Worm (Caenorhabditis elegans): ENCODE data around the gene abu-13.

DNA sequence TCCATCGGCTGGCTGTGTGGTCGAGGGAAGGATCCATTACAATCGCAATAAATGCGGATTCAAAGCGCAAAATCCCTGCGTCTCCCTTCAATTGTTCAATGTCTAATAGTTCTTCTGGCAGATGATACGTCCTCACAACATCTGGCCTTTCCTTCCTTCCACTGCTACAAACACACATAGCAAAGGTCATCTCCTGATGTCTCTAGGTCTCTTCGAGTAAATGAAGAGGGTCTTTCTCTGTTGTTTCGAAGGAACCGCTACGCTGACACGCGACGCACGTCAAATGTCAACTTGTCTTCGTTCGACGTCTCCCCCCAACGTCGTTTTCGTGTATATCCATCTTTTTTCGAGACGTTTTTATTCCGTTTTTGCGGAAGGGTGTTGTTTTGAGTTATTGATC, 33.2 kb upstream of the abu-13 start:
- peak; percentile 78 for TF ChIP-seq C16A3.4 (tag; optimal IDR thresholded peaks at IDR 0.05)
- no peak for TF ChIP-seq elt-2 (tag; optimal IDR thresholded peaks at IDR 0.05)
- TF ChIP-seq rnt-1 (tag; optimal IDR thresholded peaks at IDR 0.05), result peak; percentile 68
- no peak for TF ChIP-seq nhr-11 (tag; optimal IDR thresholded peaks at IDR 0.05)
- peak in 1 of 2 experiments; percentile 58 for TF ChIP-seq ztf-11 (tag; optimal IDR thresholded peaks at IDR 0.05)
- TF ChIP-seq Y116A8C.19 (tag; optimal IDR thresholded peaks at IDR 0.05; ENCODE audit: borderline replicate concordance), result no peak
- TF ChIP-seq mdl-1 (tag; optimal IDR thresholded peaks at IDR 0.05), result peak in 1 of 2 experiments; percentile 35
- no peak for TF ChIP-seq ces-1 (GFP tag; optimal IDR thresholded peaks at IDR 0.05)

All from whole organism, L1 larva.